Fruit fly (Drosophila melanogaster) whole organism, embryonic: Measurements from ENCODE around the gene CG15336.

Experiments used
- Adf1 ChIP-seq: fragments of 200-800 bp; sonication (Bioruptor generic); IDR thresholded peaks from 2 replicates; pipeline ENCODE4 v1.3.6; 2022; ENCODE audit warnings: missing biosample characterization, missing genetic modification characterization
- Bdp1 ChIP-seq: fragments of 200-800 bp; sonication (Bioruptor generic); optimal IDR thresholded peaks from 3 replicates; lab custom pipeline; 2016; ENCODE audit warnings: missing biosample characterization, missing genetic modification characterization
- CG1024 ChIP-seq: fragments of 200-800 bp; sonication (Bioruptor generic); IDR thresholded peaks from 2 replicates; pipeline ENCODE4 v1.3.6; 2022; ENCODE audit warnings: missing biosample characterization, missing genetic modification characterization
- CG10654 ChIP-seq: fragments of 200-800 bp; sonication (Bioruptor generic); optimal IDR thresholded peaks from 2 replicates; lab custom pipeline; 2016; ENCODE audit warnings: missing biosample characterization, missing genetic modification characterization
- CG11456 ChIP-seq: fragments of 200-800 bp; sonication (Bioruptor generic); IDR thresholded peaks from 3 replicates; pipeline ENCODE4 v1.3.6; 2022; ENCODE audit warnings: missing biosample characterization, missing genetic modification characterization
- CG11560 ChIP-seq: fragments of 200-800 bp; sonication (Bioruptor generic); IDR thresholded peaks from 3 replicates; pipeline ENCODE4 v1.3.6; 2022; ENCODE audit warnings: missing biosample characterization, missing genetic modification characterization
- CG11723 ChIP-seq: fragments of 200-800 bp; sonication (Bioruptor generic); optimal IDR thresholded peaks from 2 replicates; lab custom pipeline; 2017; ENCODE audit warnings: missing biosample characterization, mild to moderate bottlenecking, missing genetic modification characterization
- CG12769 ChIP-seq: fragments of 200-800 bp; sonication (Bioruptor generic); optimal IDR thresholded peaks from 2 replicates; lab custom pipeline; 2019; ENCODE audit warnings: missing biosample characterization, mild to moderate bottlenecking, missing genetic modification characterization, moderate library complexity
- CG14050 ChIP-seq: fragments of 200-800 bp; sonication (Bioruptor generic); IDR thresholded peaks from 3 replicates; pipeline ENCODE4 v1.3.6; 2022; ENCODE audit warnings: missing biosample characterization, missing genetic modification characterization
- CG15011 ChIP-seq: fragments of 200-800 bp; sonication (Bioruptor generic); optimal IDR thresholded peaks from 3 replicates; lab custom pipeline; 2018; ENCODE audit warnings: missing biosample characterization, mild to moderate bottlenecking, missing genetic modification characterization
- CG15073 ChIP-seq: fragments of 200-800 bp; sonication (Bioruptor generic); optimal IDR thresholded peaks from 2 replicates; lab custom pipeline; 2016; ENCODE audit warnings: missing biosample characterization, missing genetic modification characterization
- CG1529 ChIP-seq: fragments of 200-800 bp; sonication (Bioruptor generic); optimal IDR thresholded peaks from 3 replicates; lab custom pipeline; 2018; ENCODE audit warnings: missing biosample characterization, missing genetic modification characterization
- CG1602 ChIP-seq: fragments of 200-800 bp; sonication (Bioruptor generic); optimal IDR thresholded peaks from 3 replicates; lab custom pipeline; 2016; ENCODE audit warnings: missing biosample characterization, missing genetic modification characterization
- CG1603 ChIP-seq: fragments of 200-800 bp; sonication (Bioruptor generic); optimal IDR thresholded peaks from 2 replicates; lab custom pipeline; 2019; ENCODE audit warnings: missing biosample characterization, mild to moderate bottlenecking, missing genetic modification characterization, moderate library complexity
- CG1647 ChIP-seq: fragments of 200-800 bp; sonication (Bioruptor generic); optimal IDR thresholded peaks from 3 replicates; lab custom pipeline; 2016; ENCODE audit warnings: missing biosample characterization, missing genetic modification characterization
- CG2199 ChIP-seq: fragments of 200-800 bp; sonication (Bioruptor generic); IDR thresholded peaks from 3 replicates; pipeline ENCODE4 v1.3.6; 2022; ENCODE audit warnings: missing biosample characterization, missing genetic modification characterization
- CG2712 ChIP-seq: fragments of 200-800 bp; optimal IDR thresholded peaks from 3 replicates; lab custom pipeline; 2019; ENCODE audit warnings: missing biosample characterization, mild to moderate bottlenecking, missing genetic modification characterization, moderate library complexity
- CG31224 ChIP-seq: fragments of 200-800 bp; sonication (Bioruptor generic); IDR thresholded peaks from 2 replicates; pipeline ENCODE4 v1.3.6; 2022; ENCODE audit warnings: missing biosample characterization, missing genetic modification characterization
- CG3163 ChIP-seq: fragments of 200-800 bp; sonication (Bioruptor generic); optimal IDR thresholded peaks from 3 replicates; lab custom pipeline; 2016; ENCODE audit warnings: missing biosample characterization, missing genetic modification characterization
- CG4617 ChIP-seq: fragments of 200-800 bp; sonication (Bioruptor generic); optimal IDR thresholded peaks from 3 replicates; lab custom pipeline; 2016; ENCODE audit warnings: missing biosample characterization, missing genetic modification characterization, borderline replicate concordance
- CG6654 ChIP-seq: fragments of 200-800 bp; sonication (Bioruptor generic); optimal IDR thresholded peaks from 2 replicates; lab custom pipeline; 2017; ENCODE audit warnings: missing biosample characterization, mild to moderate bottlenecking, missing genetic modification characterization
- CG7271 ChIP-seq: fragments of 200-800 bp; sonication (Bioruptor generic); optimal IDR thresholded peaks from 2 replicates; lab custom pipeline; 2018; ENCODE audit warnings: missing biosample characterization, mild to moderate bottlenecking, missing genetic modification characterization, moderate library complexity
- CG8281 ChIP-seq: fragments of 200-800 bp; sonication (Bioruptor generic); optimal IDR thresholded peaks from 2 replicates; lab custom pipeline; 2018; ENCODE audit warnings: missing biosample characterization, mild to moderate bottlenecking, missing genetic modification characterization, moderate library complexity
- CG9609 ChIP-seq: fragments of 200-800 bp; sonication (Bioruptor generic); optimal IDR thresholded peaks from 3 replicates; lab custom pipeline; 2016; ENCODE audit warnings: missing biosample characterization, missing genetic modification characterization
- Dip3 ChIP-seq: fragments of 200-800 bp; sonication (Bioruptor generic); optimal IDR thresholded peaks from 3 replicates; lab custom pipeline; 2016; ENCODE audit warnings: missing biosample characterization, missing genetic modification characterization
- Drgx ChIP-seq: fragments of 200-800 bp; sonication (Bioruptor generic); IDR thresholded peaks from 2 replicates; pipeline ENCODE4 v1.3.6; 2022; ENCODE audit warnings: missing biosample characterization, missing genetic modification characterization
- Eip74EF ChIP-seq, 2 experiments: fragments of 200-800 bp in 1 of 2; fragments of >200 bp in 1 of 2; sonication (Bioruptor generic) in 1 of 2; optimal IDR thresholded peaks; 2 replicates each; lab custom pipeline; 2017 to 2019; ENCODE audit warnings: missing biosample characterization in 2 of 2, missing genetic modification characterization in 2 of 2, mild to moderate bottlenecking in 1 of 2, moderate library complexity in 1 of 2
- Ets65A ChIP-seq: fragments of 200-800 bp; sonication (Bioruptor generic); peaks from one replicate; lab custom pipeline; 2016; ENCODE audit warnings: missing biosample characterization, missing genetic modification characterization
- GATAe ChIP-seq: fragments of 200-800 bp; sonication (Bioruptor generic); conservative IDR thresholded peaks from 2 replicates; pipeline ENCODE4 v1.3.6; 2022; ENCODE audit warnings: missing biosample characterization, missing genetic modification characterization
- Lhr ChIP-seq: fragments of 200-800 bp; sonication (Bioruptor generic); optimal IDR thresholded peaks from 3 replicates; lab custom pipeline; 2017; ENCODE audit warnings: mild to moderate bottlenecking, missing biosample characterization, missing genetic modification reagents, missing genetic modification characterization
- Mes4 ChIP-seq: fragments of 200-800 bp; sonication (Bioruptor generic); optimal IDR thresholded peaks from 2 replicates; lab custom pipeline; 2016; ENCODE audit warnings: missing biosample characterization, missing genetic modification characterization
- Nf-YB ChIP-seq: fragments of 200-800 bp; sonication (Bioruptor generic); optimal IDR thresholded peaks from 3 replicates; lab custom pipeline; 2019; ENCODE audit warnings: missing biosample characterization, mild to moderate bottlenecking, missing genetic modification characterization, moderate library complexity
- Six4 ChIP-seq: fragments of 200-800 bp; sonication (Bioruptor generic); optimal IDR thresholded peaks from 2 replicates; lab custom pipeline; 2016; ENCODE audit warnings: missing biosample characterization, missing genetic modification characterization
- Sry-δ ChIP-seq: fragments of 200-800 bp; sonication (Bioruptor generic); optimal IDR thresholded peaks from 2 replicates; lab custom pipeline; 2016; ENCODE audit warnings: missing biosample characterization, missing genetic modification characterization
- dimm ChIP-seq: fragments of 200-800 bp; sonication (Bioruptor generic); IDR thresholded peaks from 2 replicates; pipeline ENCODE4 v1.3.6; 2022; ENCODE audit warnings: missing biosample characterization, missing genetic modification characterization
- fd64A ChIP-seq: fragments of 200-800 bp; sonication (Bioruptor generic); optimal IDR thresholded peaks from 3 replicates; lab custom pipeline; 2018; ENCODE audit warnings: missing biosample characterization, mild to moderate bottlenecking, missing genetic modification characterization
- fd96Cb ChIP-seq: fragments of 200-800 bp; sonication (Bioruptor generic); optimal IDR thresholded peaks from 2 replicates; lab custom pipeline; 2018; ENCODE audit warnings: missing biosample characterization, mild to moderate bottlenecking, missing genetic modification characterization, moderate library complexity
- ham ChIP-seq: fragments of 200-800 bp; sonication (Bioruptor generic); IDR thresholded peaks from 2 replicates; pipeline ENCODE4 v1.3.6; 2022; ENCODE audit warnings: missing biosample characterization, missing genetic modification characterization
- ind ChIP-seq: fragments of 200-800 bp; sonication (Bioruptor generic); optimal IDR thresholded peaks from 3 replicates; lab custom pipeline; 2016; ENCODE audit warnings: missing biosample characterization, missing genetic modification characterization
- jumu ChIP-seq: fragments of 200-800 bp; sonication (Bioruptor generic); optimal IDR thresholded peaks from 3 replicates; lab custom pipeline; 2016; ENCODE audit warnings: missing biosample characterization, missing genetic modification characterization
- mld ChIP-seq: fragments of 200-800 bp; sonication (Bioruptor generic); IDR thresholded peaks from 3 replicates; pipeline ENCODE4 v1.3.6; 2022; ENCODE audit warnings: missing biosample characterization, missing genetic modification characterization; ENCODE audit not compliant: partially characterized antibody
- nerfin-2 ChIP-seq: fragments of 200-800 bp; sonication (Bioruptor generic); IDR thresholded peaks from 2 replicates; pipeline ENCODE4 v1.3.6; 2022; ENCODE audit warnings: missing biosample characterization, missing genetic modification characterization; ENCODE audit not compliant: partially characterized antibody
- oc ChIP-seq: fragments of 200-800 bp; sonication (Bioruptor generic); optimal IDR thresholded peaks from 2 replicates; lab custom pipeline; 2018; ENCODE audit warnings: missing biosample characterization, mild to moderate bottlenecking, missing genetic modification characterization, moderate library complexity
- p53 ChIP-seq: fragments of 200-800 bp; sonication (Bioruptor generic); optimal IDR thresholded peaks from 2 replicates; lab custom pipeline; 2016; ENCODE audit warnings: missing biosample characterization, missing genetic modification characterization
- pfk ChIP-seq: fragments of 200-800 bp; sonication (Bioruptor generic); optimal IDR thresholded peaks from 2 replicates; lab custom pipeline; 2018; ENCODE audit warnings: missing biosample characterization, mild to moderate bottlenecking, missing genetic modification characterization, moderate library complexity
- pita ChIP-seq: fragments of 200-800 bp; sonication (Bioruptor generic); optimal IDR thresholded peaks from 2 replicates; lab custom pipeline; 2017; ENCODE audit warnings: missing biosample characterization, mild to moderate bottlenecking, missing genetic modification characterization
- prd ChIP-seq, 3 experiments: fragments of >200 bp in 2 of 3; fragments of 200-800 bp in 1 of 3; sonication (Bioruptor generic) in 1 of 3; optimal IDR thresholded peaks in 2 of 3; IDR thresholded peaks in 1 of 3; 2 replicates in 2 of 3; 3 replicates in 1 of 3; pipeline versions ENCODE4 v1.3.6 to Lab custom; 2017 to 2022; ENCODE audit warnings: missing biosample characterization in 1 of 3, missing genetic modification characterization in 1 of 3
- scrt ChIP-seq: fragments of 200-800 bp; sonication (Bioruptor generic); optimal IDR thresholded peaks from 2 replicates; lab custom pipeline; 2018; ENCODE audit warnings: missing biosample characterization, mild to moderate bottlenecking, missing genetic modification characterization, moderate library complexity
- sim ChIP-seq: fragments of 200-800 bp; sonication (Bioruptor generic); IDR thresholded peaks from 2 replicates; pipeline ENCODE4 v1.3.6; 2022; ENCODE audit warnings: missing biosample characterization, missing genetic modification characterization
- sug ChIP-seq: fragments of 200-800 bp; optimal IDR thresholded peaks from 2 replicates; lab custom pipeline; 2019; ENCODE audit warnings: missing biosample characterization, mild to moderate bottlenecking, missing genetic modification characterization, moderate library complexity
- tap ChIP-seq: fragments of 200-800 bp; optimal IDR thresholded peaks from 3 replicates; lab custom pipeline; 2019; ENCODE audit warnings: missing biosample characterization, mild to moderate bottlenecking, missing genetic modification characterization, moderate library complexity

Gene CG15336

dm6 chrX:8126149-8126548 lies 21.6 kb upstream of the CG15336 start (continued):
- TF ChIP-seq CG1024 (GFP tag; lab: Robert Waterston, UW) (0 out of 2 replicates have a peak, but pooled peaks have one; percentile 26), CG4617 (GFP tag; lab: Kevin White, UChicago) (no peak), CG2712 (tag; lab: Kevin White, UChicago) (peak; percentile 80), Drgx (GFP tag; lab: Robert Waterston, UW) (no peak), CG3163 (GFP tag; lab: Kevin White, UChicago) (no peak), CG10654 (GFP tag; lab: Kevin White, UChicago) (peak; percentile 30), CG1647 (GFP tag; lab: Kevin White, UChicago) (no peak), ham (GFP tag; lab: Robert Waterston, UW) (no peak), ind (GFP tag; lab: Kevin White, UChicago) (peak; percentile 57), CG14050 (GFP tag; lab: Robert Waterston, UW) (peak; percentile 38; the same call in 2 of the 3 replicates), nerfin-2 (GFP tag; lab: Robert Waterston, UW) (no peak), Lhr (GFP tag; lab: Kevin White, UChicago) (peak; percentile 14), GATAe (GFP tag; lab: Robert Waterston, UW) (no peak), CG11456 (GFP tag; lab: Robert Waterston, UW) (no peak), sim (GFP tag; lab: Robert Waterston, UW) (peak; percentile 34; the same call in 1 of the 2 replicates), CG31224 (GFP tag; lab: Robert Waterston, UW) (no peak), CG1602 (GFP tag; lab: Kevin White, UChicago) (peak; percentile 50), Ets65A (GFP tag; lab: Kevin White, UChicago) (peak; percentile 94), Nf-YB (GFP tag; lab: Kevin White, UChicago) (no peak), scrt (GFP tag; lab: Kevin White, UChicago) (no peak), pita (no peak), CG11723 (GFP tag; lab: Kevin White, UChicago) (peak; percentile 9), CG1529 (GFP tag; lab: Kevin White, UChicago) (peak; percentile 56), Sry-δ (GFP tag; lab: Kevin White, UChicago) (no peak), mld (GFP tag; lab: Robert Waterston, UW) (no peak), Bdp1 (GFP tag; lab: Kevin White, UChicago) (no peak), CG9609 (GFP tag; lab: Kevin White, UChicago) (peak; percentile 9), p53 (GFP tag; lab: Kevin White, UChicago) (no peak), jumu (GFP tag; lab: Kevin White, UChicago) (no peak), fd64A (GFP tag; lab: Kevin White, UChicago) (peak; percentile 47), Adf1 (GFP tag; lab: Robert Waterston, UW) (no peak), CG11560 (tag; lab: Robert Waterston, UW) (no peak), sug (tag; lab: Kevin White, UChicago) (no peak), tap (tag; lab: Kevin White, UChicago) (peak; percentile 57), dimm (GFP tag; lab: Robert Waterston, UW) (peak; percentile 41; the same call in 1 of the 2 replicates), Six4 (GFP tag; lab: Kevin White, UChicago) (peak; percentile 15), Eip74EF (GFP tag; optimal IDR thresholded peaks at IDR 0.05; lab: Kevin White, UChicago) (peak in 1 of 2 experiments; percentile 43), pfk (GFP tag; lab: Kevin White, UChicago) (no peak), Mes4 (GFP tag; lab: Kevin White, UChicago) (peak; percentile 59), CG12769 (tag; lab: Kevin White, UChicago) (peak; percentile 32), CG1603 (tag; lab: Kevin White, UChicago) (peak; percentile 84), CG2199 (GFP tag; lab: Robert Waterston, UW) (no peak), Dip3 (GFP tag; lab: Kevin White, UChicago) (no peak), CG7271 (tag; lab: Kevin White, UChicago) (no peak), CG6654 (peak; percentile 8), oc (peak; percentile 74), fd96Cb (tag; lab: Kevin White, UChicago) (peak; percentile 82), CG8281 (tag; lab: Kevin White, UChicago) (no peak), CG15073 (no peak), prd (optimal IDR thresholded peaks at IDR 0.05; lab: Kevin White, UChicago) (no peak), prd (GFP tag; IDR thresholded peaks at IDR 0.05; lab: Robert Waterston, UW) (peak; percentile 85), CG15011 (GFP tag; lab: Kevin White, UChicago) (no peak)
